Worm (Caenorhabditis elegans) whole organism, L1 larva: ENCODE data around the gene sri-10.
A peak's percentile ranks its signal among the peaks of the same experiment; 100 is the strongest.

Source experiments
- C16A3.4 ChIP-seq: fragments of 150-350 bp; optimal IDR thresholded peaks from 2 replicates; lab custom pipeline; 2014; ENCODE audit warnings: missing biosample characterization, missing genetic modification characterization
- C34B4.2 ChIP-seq: sonication (generic microtip); optimal IDR thresholded peaks from 2 replicates; lab custom pipeline; 2017; ENCODE audit warnings: mild to moderate bottlenecking, missing genetic modification characterization, missing compliant biosample characterization
- aha-1 ChIP-seq: fragments of 150-350 bp; optimal IDR thresholded peaks from 2 replicates; lab custom pipeline; 2014; ENCODE audit warnings: missing biosample characterization, missing genetic modification characterization
- alr-1 ChIP-seq: fragments of 200-800 bp; sonication (Bioruptor generic); optimal IDR thresholded peaks from 2 replicates; lab custom pipeline; 2018; ENCODE audit warnings: borderline replicate concordance, mild to moderate bottlenecking, missing genetic modification characterization, missing compliant biosample characterization
- aly-2 ChIP-seq: fragments of 150-350 bp; optimal IDR thresholded peaks from 2 replicates; lab custom pipeline; 2014; ENCODE audit warnings: missing biosample characterization, missing genetic modification characterization
- ceh-63 ChIP-seq: fragments of 200-800 bp; sonication (Bioruptor generic); optimal IDR thresholded peaks from 2 replicates; lab custom pipeline; 2018; ENCODE audit warnings: mild to moderate bottlenecking, missing genetic modification characterization, missing compliant biosample characterization
- ceh-8 ChIP-seq: fragments of 200-800 bp; sonication (Bioruptor generic); optimal IDR thresholded peaks from 2 replicates; lab custom pipeline; 2018; ENCODE audit warnings: mild to moderate bottlenecking, missing genetic modification characterization, moderate library complexity, missing compliant biosample characterization
- ceh-88 ChIP-seq: fragments of 200-800 bp; sonication (Bioruptor generic); IDR thresholded peaks from 2 replicates; pipeline ENCODE4 v1.3.6; 2022; ENCODE audit warnings: missing genetic modification characterization, missing compliant biosample characterization
- ces-1 ChIP-seq: fragments of 150-350 bp; optimal IDR thresholded peaks from 2 replicates; lab custom pipeline; 2014; ENCODE audit warnings: missing biosample characterization, missing genetic modification reagents, missing genetic modification characterization
- dpl-1 ChIP-seq, 3 experiments: fragments of 150-350 bp in 2 of 3; sonication (generic microtip) in 1 of 3; optimal IDR thresholded peaks; 2 replicates each; lab custom pipeline; 2014 to 2017; ENCODE audit warnings: missing biosample characterization in 3 of 3, missing genetic modification characterization in 3 of 3, missing genetic modification reagents in 3 of 3
- efl-1 ChIP-seq, 4 experiments: fragments of 150-350 bp; optimal IDR thresholded peaks in 3 of 4; peaks in 1 of 4; 1 replicate in 1 of 4; 2 replicates in 3 of 4; lab custom pipeline; 2014; ENCODE audit warnings: missing biosample characterization in 2 of 4, missing genetic modification characterization in 2 of 4, missing genetic modification reagents in 2 of 4
- ets-5 ChIP-seq: fragments of 200-800 bp; sonication (Bioruptor generic); IDR thresholded peaks from 2 replicates; pipeline ENCODE4 v1.3.6; 2022; ENCODE audit warnings: missing genetic modification characterization, missing compliant biosample characterization
- fos-1 ChIP-seq: fragments of 150-350 bp; optimal IDR thresholded peaks from 2 replicates; lab custom pipeline; 2014; ENCODE audit warnings: missing biosample characterization, missing genetic modification characterization
- hlh-4 ChIP-seq: sonication (generic microtip); optimal IDR thresholded peaks from 2 replicates; lab custom pipeline; 2016; ENCODE audit warnings: mild to moderate bottlenecking, missing genetic modification characterization, missing compliant biosample characterization
- hpl-2 ChIP-seq: fragments of 150-350 bp; optimal IDR thresholded peaks from 2 replicates; lab custom pipeline; 2014; ENCODE audit warnings: missing biosample characterization, missing genetic modification reagents, missing genetic modification characterization
- irx-1 ChIP-seq: sonication (generic microtip); optimal IDR thresholded peaks from 2 replicates; lab custom pipeline; 2016; ENCODE audit warnings: missing genetic modification characterization, missing compliant biosample characterization
- lin-13 ChIP-seq: fragments of 150-350 bp; optimal IDR thresholded peaks from 2 replicates; lab custom pipeline; 2014; ENCODE audit warnings: missing biosample characterization, missing genetic modification reagents, missing genetic modification characterization
- lin-14 ChIP-seq: fragments of 200-800 bp; sonication (Bioruptor generic); optimal IDR thresholded peaks from 2 replicates; lab custom pipeline; 2018; ENCODE audit warnings: mild to moderate bottlenecking, missing genetic modification characterization, moderate library complexity, missing compliant biosample characterization
- lin-35 ChIP-seq, 2 experiments: fragments of 150-350 bp; optimal IDR thresholded peaks; 2 replicates each; lab custom pipeline; 2014; ENCODE audit warnings: missing biosample characterization in 2 of 2, missing genetic modification characterization in 2 of 2, missing genetic modification reagents in 2 of 2
- lir-3 ChIP-seq: sonication (generic microtip); optimal IDR thresholded peaks from 2 replicates; lab custom pipeline; 2016; ENCODE audit warnings: mild to moderate bottlenecking, missing genetic modification characterization, moderate library complexity, missing compliant biosample characterization; ENCODE audit not compliant: poor library complexity
- lsy-2 ChIP-seq, 2 experiments: fragments of 150-350 bp; optimal IDR thresholded peaks; 2 replicates each; lab custom pipeline; 2014; ENCODE audit warnings: missing biosample characterization in 2 of 2, missing genetic modification characterization in 2 of 2
- mdl-1 ChIP-seq, 2 experiments: fragments of 150-350 bp; optimal IDR thresholded peaks; 2 replicates each; lab custom pipeline; 2014 to 2017; ENCODE audit warnings: missing biosample characterization in 2 of 2, missing genetic modification characterization in 2 of 2, inconsistent platforms in 1 of 2
- nhr-11 ChIP-seq: fragments of 150-350 bp; optimal IDR thresholded peaks from 2 replicates; lab custom pipeline; 2014; ENCODE audit warnings: missing biosample characterization, missing genetic modification characterization
- nhr-12 ChIP-seq: sonication (generic microtip); optimal IDR thresholded peaks from 2 replicates; lab custom pipeline; 2017; ENCODE audit warnings: missing biosample characterization, missing genetic modification characterization
- nhr-19 ChIP-seq: fragments of 200-800 bp; sonication (Bioruptor generic); conservative IDR thresholded peaks from 2 replicates; pipeline ENCODE4 v1.3.6; 2022; ENCODE audit warnings: missing genetic modification characterization, missing compliant biosample characterization
- nhr-20 ChIP-seq: sonication (generic microtip); optimal IDR thresholded peaks from 2 replicates; lab custom pipeline; 2016; ENCODE audit warnings: mild to moderate bottlenecking, missing genetic modification characterization, missing compliant biosample characterization
- nhr-237 ChIP-seq: fragments of 150-350 bp; optimal IDR thresholded peaks from 2 replicates; lab custom pipeline; 2014; ENCODE audit warnings: missing biosample characterization, missing genetic modification characterization
- nhr-28 ChIP-seq: fragments of 150-350 bp; optimal IDR thresholded peaks from 2 replicates; lab custom pipeline; 2014; ENCODE audit warnings: missing biosample characterization, missing genetic modification characterization
- nhr-47 ChIP-seq: sonication (generic microtip); optimal IDR thresholded peaks from 2 replicates; lab custom pipeline; 2016; ENCODE audit warnings: mild to moderate bottlenecking, missing genetic modification characterization, moderate library complexity, missing compliant biosample characterization
- nhr-71 ChIP-seq: sonication (generic microtip); optimal IDR thresholded peaks from 2 replicates; lab custom pipeline; 2016; ENCODE audit warnings: mild to moderate bottlenecking, missing genetic modification characterization, moderate library complexity, missing compliant biosample characterization
- nhr-76 ChIP-seq: sonication (generic microtip); optimal IDR thresholded peaks from 2 replicates; lab custom pipeline; 2017; ENCODE audit warnings: missing biosample characterization, missing genetic modification characterization
- nhr-77 ChIP-seq: fragments of 150-350 bp; optimal IDR thresholded peaks from 2 replicates; lab custom pipeline; 2014; ENCODE audit warnings: missing biosample characterization, missing genetic modification characterization
- nhr-84 ChIP-seq: sonication (generic microtip); optimal IDR thresholded peaks from 2 replicates; lab custom pipeline; 2017; ENCODE audit warnings: missing biosample characterization, missing genetic modification characterization
- nhr-85 ChIP-seq: sonication (generic microtip); peaks from one replicate; lab custom pipeline; 2016; ENCODE audit warnings: missing genetic modification characterization, inconsistent platforms, missing compliant biosample characterization
- pag-3 ChIP-seq: sonication (generic microtip); optimal IDR thresholded peaks from 2 replicates; lab custom pipeline; 2017; ENCODE audit warnings: missing genetic modification characterization, mild to moderate bottlenecking, missing compliant biosample characterization, antibody characterized with exemption, borderline replicate concordance; ENCODE audit not compliant: insufficient read depth
- rnt-1 ChIP-seq: sonication (generic microtip); optimal IDR thresholded peaks from 2 replicates; lab custom pipeline; 2016; ENCODE audit warnings: mild to moderate bottlenecking, missing genetic modification characterization, moderate library complexity, missing compliant biosample characterization
- skn-1 ChIP-seq: fragments of 150-350 bp; optimal IDR thresholded peaks from 2 replicates; lab custom pipeline; 2014; ENCODE audit warnings: missing biosample characterization, missing genetic modification characterization
- snpc-4 ChIP-seq: fragments of 150-350 bp; optimal IDR thresholded peaks from 2 replicates; lab custom pipeline; 2014; ENCODE audit warnings: missing biosample characterization, missing genetic modification characterization
- sptf-1 ChIP-seq: fragments of 150-350 bp; optimal IDR thresholded peaks from 2 replicates; lab custom pipeline; 2014; ENCODE audit warnings: missing biosample characterization, missing genetic modification characterization
- swsn-7 ChIP-seq: sonication (generic microtip); optimal IDR thresholded peaks from 2 replicates; lab custom pipeline; 2016; ENCODE audit warnings: missing genetic modification characterization, missing compliant biosample characterization
- unc-130 ChIP-seq: fragments of 150-350 bp; optimal IDR thresholded peaks from 2 replicates; lab custom pipeline; 2017; ENCODE audit warnings: missing biosample characterization, missing genetic modification characterization, inconsistent platforms
- unc-62 ChIP-seq: fragments of 150-350 bp; optimal IDR thresholded peaks from 2 replicates; lab custom pipeline; 2014; ENCODE audit warnings: missing biosample characterization, missing genetic modification reagents, missing genetic modification characterization
- vab-15 ChIP-seq: sonication (generic microtip); optimal IDR thresholded peaks from 2 replicates; lab custom pipeline; 2017; ENCODE audit warnings: missing genotype, mild to moderate bottlenecking, missing genetic modification characterization, missing compliant biosample characterization

Gene sri-10

ce11 chrV:18808621-18809020, 2.3 kb upstream of the sri-10 start, which contains the start of gene C54E10.6 (continued):
- TF ChIP-seq hpl-2 (GFP tag; lab: Kevin White, UChicago) (no peak), nhr-47 (tag; lab: Kevin White, UChicago) (peak; percentile 9), lsy-2 (tag; optimal IDR thresholded peaks at IDR 0.05; lab: Kevin White, UChicago) (no peak), ces-1 (GFP tag; lab: Kevin White, UChicago) (no peak), ceh-8 (no peak), nhr-77 (tag; lab: Kevin White, UChicago) (no peak), C34B4.2 (tag; lab: Kevin White, UChicago) (no peak), mdl-1 (tag; optimal IDR thresholded peaks at IDR 0.05; lab: Kevin White, UChicago) (no peak), rnt-1 (tag; lab: Kevin White, UChicago) (peak; percentile 60), swsn-7 (tag; lab: Kevin White, UChicago) (no peak), unc-130 (tag; lab: Kevin White, UChicago) (no peak), nhr-20 (tag; lab: Kevin White, UChicago) (no peak), irx-1 (no peak), nhr-237 (tag; lab: Kevin White, UChicago) (no peak), nhr-12 (tag; lab: Kevin White, UChicago) (no peak), skn-1 (tag; lab: Kevin White, UChicago) (no peak), lin-35 (GFP tag; optimal IDR thresholded peaks at IDR 0.05; lab: Kevin White, UChicago) (no peak), aha-1 (tag; lab: Kevin White, UChicago) (no peak), lin-14 (GFP tag; lab: Kevin White, UChicago) (peak; percentile 46), dpl-1 (GFP tag; optimal IDR thresholded peaks at IDR 0.05; lab: Kevin White, UChicago) (no peak), hlh-4 (tag; lab: Kevin White, UChicago) (no peak), alr-1 (tag; lab: Kevin White, UChicago) (no peak)

- TF ChIP-seq ets-5 (GFP tag; lab: Robert Waterston, UW): no peak
- TF ChIP-seq efl-1 (optimal IDR thresholded peaks at IDR 0.05; lab: Kevin White, UChicago): no peak
- TF ChIP-seq efl-1 (GFP tag; optimal IDR thresholded peaks at IDR 0.05 in 1 of 2; lab: Kevin White, UChicago): peak in 1 of 2 experiments; percentile 16
- no peak for TF ChIP-seq nhr-85 (tag; lab: Kevin White, UChicago)
- TF ChIP-seq ceh-88 (GFP tag; lab: Robert Waterston, UW): no peak
These were observed 3.0 kb downstream of the sri-10 start, which contains the start of gene C54E10.10 for ce11 chrV:18803260-18803659. Gene C54E10.10 (minus strand): TSS chrV:18803360.

ce11 chrV:18802077-18802476, 4.2 kb downstream of the sri-10 start, which contains the start of gene C54E10.11:
Gene C54E10.11 (minus strand): TSS chrV:18802177.
- TF ChIP-seq nhr-76 (tag; lab: Kevin White, UChicago): no peak
- TF ChIP-seq snpc-4: no peak
- no peak for TF ChIP-seq aly-2 (tag; lab: Kevin White, UChicago)
- TF ChIP-seq nhr-85 (tag; lab: Kevin White, UChicago): no peak

ce11 chrV:18800811-18801210, 5.5 kb downstream of the sri-10 start, which contains the start of gene nhr-170:
Gene nhr-170 (minus strand): TSS chrV:18800826.
- TF ChIP-seq nhr-71 (tag; lab: Kevin White, UChicago) (no peak), vab-15 (tag; lab: Kevin White, UChicago) (no peak), sptf-1 (tag; lab: Kevin White, UChicago) (no peak), lin-14 (GFP tag; lab: Kevin White, UChicago) (no peak), irx-1 (no peak), ceh-63 (no peak), nhr-76 (tag; lab: Kevin White, UChicago) (no peak), pag-3 (tag; lab: Kevin White, UChicago) (no peak), C16A3.4 (tag; lab: Kevin White, UChicago) (no peak), nhr-19 (GFP tag; lab: Robert Waterston, UW) (no peak), ceh-88 (GFP tag; lab: Robert Waterston, UW) (no peak), nhr-11 (tag; lab: Kevin White, UChicago) (no peak), lin-13 (GFP tag; lab: Kevin White, UChicago) (no peak), fos-1 (tag; lab: Kevin White, UChicago) (no peak), lir-3 (tag; lab: Kevin White, UChicago) (no peak), nhr-84 (no peak), unc-62 (no peak), nhr-28 (tag; lab: Kevin White, UChicago) (no peak), nhr-77 (tag; lab: Kevin White, UChicago) (no peak), alr-1 (tag; lab: Kevin White, UChicago) (no peak)
